Worm (Caenorhabditis elegans): ENCODE data around the gene phat-4.

- no peak for TF ChIP-seq pqm-1 (tag; optimal IDR thresholded peaks at IDR 0.05)
- TF ChIP-seq blmp-1 (tag; optimal IDR thresholded peaks at IDR 0.05) = no peak
These were observed 17.2 kb upstream of the phat-4 start, which contains the start of gene srw-134 for ce11 chrV:4112516-4112915.
